Fruit fly (Drosophila melanogaster) whole organism, embryonic: Measurements from ENCODE around the gene ppk11.

Source experiments
- CG10321 ChIP-seq: fragments of 200-800 bp; sonication (Bioruptor generic); IDR thresholded peaks from 2 replicates; pipeline ENCODE4 v1.3.6; 2022; ENCODE audit warnings: missing biosample characterization, missing genetic modification characterization
- CG10431 ChIP-seq: fragments of 200-800 bp; sonication (Bioruptor generic); optimal IDR thresholded peaks from 3 replicates; lab custom pipeline; 2018; ENCODE audit warnings: missing biosample characterization, mild to moderate bottlenecking, missing genetic modification characterization
- CG11695 ChIP-seq: fragments of 200-800 bp; sonication (Bioruptor generic); IDR thresholded peaks from 3 replicates; pipeline ENCODE4 v1.3.6; 2022; ENCODE audit warnings: missing biosample characterization, missing genetic modification characterization
- CG12219 ChIP-seq: fragments of 200-800 bp; sonication (Bioruptor generic); optimal IDR thresholded peaks from 3 replicates; lab custom pipeline; 2018; ENCODE audit warnings: missing biosample characterization, mild to moderate bottlenecking, missing genetic modification characterization
- CG15269 ChIP-seq: fragments of 200-800 bp; sonication (Bioruptor generic); optimal IDR thresholded peaks from 2 replicates; lab custom pipeline; 2018; ENCODE audit warnings: missing biosample characterization, mild to moderate bottlenecking, missing genetic modification characterization, moderate library complexity
- CG16779 ChIP-seq: fragments of 200-800 bp; sonication (Bioruptor generic); IDR thresholded peaks from 2 replicates; pipeline ENCODE4 v1.3.6; 2022; ENCODE audit warnings: missing biosample characterization, missing genetic modification characterization
- CG18764 ChIP-seq: fragments of 200-800 bp; sonication (Bioruptor generic); optimal IDR thresholded peaks from 3 replicates; lab custom pipeline; 2016; ENCODE audit warnings: missing biosample characterization, missing genetic modification characterization
- CG2120 ChIP-seq: fragments of 200-800 bp; sonication (Bioruptor generic); optimal IDR thresholded peaks from 3 replicates; lab custom pipeline; 2016; ENCODE audit warnings: missing biosample characterization, missing genetic modification characterization
- CG2889 ChIP-seq: fragments of 200-800 bp; sonication (Bioruptor generic); IDR thresholded peaks from 3 replicates; pipeline ENCODE4 v1.3.6; 2022; ENCODE audit warnings: missing biosample characterization, missing genetic modification characterization
- CG3163 ChIP-seq: fragments of 200-800 bp; sonication (Bioruptor generic); optimal IDR thresholded peaks from 3 replicates; lab custom pipeline; 2016; ENCODE audit warnings: missing biosample characterization, missing genetic modification characterization
- CG32532 ChIP-seq: fragments of 200-800 bp; sonication (Bioruptor generic); IDR thresholded peaks from 2 replicates; pipeline ENCODE4 v1.3.6; 2022; ENCODE audit warnings: missing biosample characterization, missing genetic modification characterization
- CG3407 ChIP-seq: fragments of 200-800 bp; sonication (Bioruptor generic); optimal IDR thresholded peaks from 2 replicates; lab custom pipeline; 2018; ENCODE audit warnings: missing biosample characterization, mild to moderate bottlenecking, missing genetic modification characterization
- CG3995 ChIP-seq: fragments of 200-800 bp; sonication (Bioruptor generic); optimal IDR thresholded peaks from 3 replicates; lab custom pipeline; 2016; ENCODE audit warnings: missing biosample characterization, missing genetic modification characterization
- CG4424 ChIP-seq: fragments of 200-800 bp; sonication (Bioruptor generic); optimal IDR thresholded peaks from 3 replicates; lab custom pipeline; 2016; ENCODE audit warnings: missing biosample characterization, missing genetic modification characterization
- CG6765 ChIP-seq: fragments of 200-800 bp; sonication (Bioruptor generic); optimal IDR thresholded peaks from 3 replicates; lab custom pipeline; 2017; ENCODE audit warnings: missing biosample characterization, mild to moderate bottlenecking, missing genetic modification characterization
- CG6791 ChIP-seq: fragments of 200-800 bp; sonication (Bioruptor generic); IDR thresholded peaks from 3 replicates; pipeline ENCODE4 v1.3.6; 2022; ENCODE audit warnings: missing biosample characterization, missing genetic modification characterization; ENCODE audit not compliant: partially characterized antibody
- CG6813 ChIP-seq: fragments of 200-800 bp; sonication (Bioruptor generic); optimal IDR thresholded peaks from 2 replicates; lab custom pipeline; 2017; ENCODE audit warnings: missing biosample characterization, missing genetic modification characterization, mild to moderate bottlenecking, moderate library complexity, missing genetic modification reagents
- CG6854 ChIP-seq: fragments of 200-800 bp; sonication (Bioruptor generic); optimal IDR thresholded peaks from 3 replicates; lab custom pipeline; 2017; ENCODE audit warnings: missing biosample characterization, mild to moderate bottlenecking, missing genetic modification characterization
- Dfd ChIP-seq, 2 experiments: fragments of >200 bp; optimal IDR thresholded peaks; 2 replicates each; lab custom pipeline; 2017; ENCODE audit warnings: missing biosample characterization in 2 of 2, missing genetic modification characterization in 2 of 2
- Doc2 ChIP-seq: fragments of 200-800 bp; sonication (Bioruptor generic); IDR thresholded peaks from 2 replicates; pipeline ENCODE4 v1.3.6; 2022; ENCODE audit warnings: missing biosample characterization, missing genetic modification characterization
- Dref ChIP-seq: fragments of 200-800 bp; sonication (Bioruptor generic); IDR thresholded peaks from 2 replicates; pipeline ENCODE4 v1.3.6; 2022; ENCODE audit warnings: missing biosample characterization, missing genetic modification characterization
- Fer1 ChIP-seq: fragments of 200-800 bp; sonication (Bioruptor generic); optimal IDR thresholded peaks from 2 replicates; lab custom pipeline; 2017; ENCODE audit warnings: missing biosample characterization, mild to moderate bottlenecking, missing genetic modification characterization
- HHEX ChIP-seq: fragments of 200-800 bp; sonication (Bioruptor generic); optimal IDR thresholded peaks from 3 replicates; lab custom pipeline; 2017; ENCODE audit warnings: missing biosample characterization, mild to moderate bottlenecking, missing genetic modification characterization, missing genetic modification reagents
- Lhr ChIP-seq: fragments of 200-800 bp; sonication (Bioruptor generic); optimal IDR thresholded peaks from 3 replicates; lab custom pipeline; 2017; ENCODE audit warnings: mild to moderate bottlenecking, missing biosample characterization, missing genetic modification reagents, missing genetic modification characterization
- Oaz ChIP-seq: fragments of 200-800 bp; sonication (Bioruptor generic); IDR thresholded peaks from 2 replicates; pipeline ENCODE4 v1.3.6; 2022; ENCODE audit warnings: missing biosample characterization, missing genetic modification characterization
- Pdp1 ChIP-seq, 2 experiments: fragments of 200-800 bp; sonication (Bioruptor generic); optimal IDR thresholded peaks; 3 replicates each; lab custom pipeline; 2016; ENCODE audit warnings: missing biosample characterization in 2 of 2, missing genetic modification characterization in 2 of 2, mild to moderate bottlenecking in 1 of 2, moderate library complexity in 1 of 2
- Sin3A ChIP-seq: fragments of >200 bp; optimal IDR thresholded peaks from 2 replicates; lab custom pipeline; 2018
- Trl ChIP-seq, 3 experiments: fragments of >200 bp in 2 of 3; fragments of 200-800 bp in 1 of 3; sonication (Bioruptor generic) in 1 of 3; optimal IDR thresholded peaks; 2 replicates in 1 of 3; 3 replicates in 2 of 3; lab custom pipeline; 2016 to 2017; ENCODE audit warnings: missing biosample characterization in 1 of 3, missing genetic modification characterization in 1 of 3
- ac ChIP-seq: fragments of 200-800 bp; sonication (Bioruptor generic); optimal IDR thresholded peaks from 3 replicates; lab custom pipeline; 2017; ENCODE audit warnings: missing biosample characterization, mild to moderate bottlenecking, missing genetic modification characterization
- ase ChIP-seq: fragments of 200-800 bp; sonication (Bioruptor generic); IDR thresholded peaks from 3 replicates; pipeline ENCODE4 v1.3.6; 2022; ENCODE audit warnings: missing biosample characterization, missing genetic modification characterization
- az2 ChIP-seq: fragments of 200-800 bp; sonication (Bioruptor generic); optimal IDR thresholded peaks from 3 replicates; lab custom pipeline; 2016; ENCODE audit warnings: missing biosample characterization, missing genetic modification characterization
- bigmax ChIP-seq: fragments of 200-800 bp; sonication (Bioruptor generic); optimal IDR thresholded peaks from 2 replicates; lab custom pipeline; 2018; ENCODE audit warnings: missing biosample characterization, mild to moderate bottlenecking, missing genetic modification characterization
- cas ChIP-seq: fragments of 200-800 bp; sonication (Bioruptor generic); IDR thresholded peaks from 2 replicates; pipeline ENCODE4 v1.3.6; 2022; ENCODE audit warnings: missing biosample characterization, missing genetic modification characterization
- cg ChIP-seq: fragments of 200-800 bp; sonication (Bioruptor generic); optimal IDR thresholded peaks from 3 replicates; lab custom pipeline; 2019; ENCODE audit warnings: missing biosample characterization, mild to moderate bottlenecking, missing genetic modification characterization, moderate library complexity
- ems ChIP-seq: fragments of 200-800 bp; sonication (Bioruptor generic); optimal IDR thresholded peaks from 3 replicates; lab custom pipeline; 2016; ENCODE audit warnings: missing biosample characterization, missing genetic modification characterization
- hbn ChIP-seq: fragments of 200-800 bp; sonication (Bioruptor generic); IDR thresholded peaks from 2 replicates; pipeline ENCODE4 v1.3.6; 2022; ENCODE audit warnings: missing biosample characterization, missing genetic modification characterization; ENCODE audit not compliant: partially characterized antibody
- her ChIP-seq: fragments of 200-800 bp; sonication (Bioruptor generic); optimal IDR thresholded peaks from 2 replicates; lab custom pipeline; 2016; ENCODE audit warnings: missing biosample characterization, missing genetic modification characterization
- jigr1 ChIP-seq: fragments of 200-800 bp; sonication (Bioruptor generic); IDR thresholded peaks from 3 replicates; pipeline ENCODE4 v1.3.6; 2022; ENCODE audit warnings: missing biosample characterization, missing genetic modification characterization
- lbe ChIP-seq: fragments of 200-800 bp; sonication (Bioruptor generic); optimal IDR thresholded peaks from 2 replicates; lab custom pipeline; 2016; ENCODE audit warnings: missing biosample characterization, mild to moderate bottlenecking, missing genetic modification characterization
- odd ChIP-seq: fragments of 200-800 bp; sonication (Bioruptor generic); optimal IDR thresholded peaks from 2 replicates; lab custom pipeline; 2017; ENCODE audit warnings: missing biosample characterization, mild to moderate bottlenecking, missing genetic modification characterization
- otp ChIP-seq: fragments of 200-800 bp; sonication (Bioruptor generic); IDR thresholded peaks from 3 replicates; pipeline ENCODE4, ENCODE4 v1.3.6; 2022; ENCODE audit warnings: missing biosample characterization, missing genetic modification characterization
- pho ChIP-seq: fragments of 200-800 bp; sonication (Bioruptor generic); optimal IDR thresholded peaks from 2 replicates; lab custom pipeline; 2016; ENCODE audit warnings: missing biosample characterization, missing genetic modification characterization
- pnt ChIP-seq: fragments of 200-800 bp; sonication (Bioruptor generic); optimal IDR thresholded peaks from 3 replicates; lab custom pipeline; 2016; ENCODE audit warnings: missing biosample characterization, missing genetic modification characterization
- pros ChIP-seq: fragments of 200-800 bp; sonication (Bioruptor generic); optimal IDR thresholded peaks from 3 replicates; lab custom pipeline; 2019; ENCODE audit warnings: missing biosample characterization, mild to moderate bottlenecking, missing genetic modification characterization, moderate library complexity
- psq ChIP-seq: fragments of 200-800 bp; sonication (Bioruptor generic); optimal IDR thresholded peaks from 2 replicates; lab custom pipeline; 2017; ENCODE audit warnings: missing biosample characterization, missing genetic modification characterization
- pum ChIP-seq: fragments of 200-800 bp; sonication (Bioruptor generic); optimal IDR thresholded peaks from 2 replicates; lab custom pipeline; 2016; ENCODE audit warnings: missing biosample characterization, missing genetic modification characterization
- scrt ChIP-seq: fragments of 200-800 bp; sonication (Bioruptor generic); optimal IDR thresholded peaks from 2 replicates; lab custom pipeline; 2018; ENCODE audit warnings: missing biosample characterization, mild to moderate bottlenecking, missing genetic modification characterization, moderate library complexity
- sim ChIP-seq: fragments of 200-800 bp; sonication (Bioruptor generic); IDR thresholded peaks from 2 replicates; pipeline ENCODE4 v1.3.6; 2022; ENCODE audit warnings: missing biosample characterization, missing genetic modification characterization
- sna ChIP-seq: fragments of 200-800 bp; sonication (Bioruptor generic); IDR thresholded peaks from 2 replicates; pipeline ENCODE4 v1.3.6; 2022; ENCODE audit warnings: missing biosample characterization, missing genetic modification characterization; ENCODE audit not compliant: partially characterized antibody
- stc ChIP-seq: fragments of 200-800 bp; sonication (Bioruptor generic); IDR thresholded peaks from 2 replicates; pipeline ENCODE4 v1.3.6; 2022; ENCODE audit warnings: missing biosample characterization, missing genetic modification characterization
- twi ChIP-seq: fragments of 200-800 bp; optimal IDR thresholded peaks from 2 replicates; lab custom pipeline; 2019; ENCODE audit warnings: missing biosample characterization, mild to moderate bottlenecking, missing genetic modification characterization, moderate library complexity
- wdn ChIP-seq: fragments of 200-800 bp; sonication (Bioruptor generic); IDR thresholded peaks from 2 replicates; pipeline ENCODE4 v1.3.6; 2022; ENCODE audit warnings: missing biosample characterization, missing genetic modification characterization
- yki ChIP-seq: fragments of >200 bp; optimal IDR thresholded peaks from 3 replicates; lab custom pipeline; 2018

ppk11 gene

DNA sequence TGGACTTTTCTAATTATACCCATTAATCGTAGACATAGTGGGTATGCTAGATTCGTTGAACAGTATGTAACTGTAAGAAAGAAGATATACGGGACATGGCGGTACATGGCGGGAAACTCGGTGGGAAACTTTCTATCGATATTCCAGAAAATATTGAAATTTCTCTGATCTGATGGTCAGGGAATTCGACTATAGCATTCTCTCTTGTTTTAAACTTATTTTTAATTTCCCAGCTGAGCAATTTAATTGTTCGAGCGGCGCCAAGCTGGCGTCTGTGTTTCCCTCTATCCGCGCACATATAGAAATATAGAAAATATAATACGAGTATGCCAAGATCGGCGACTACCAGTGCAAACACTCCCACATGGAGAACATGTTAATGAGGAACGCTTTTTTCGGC lies 4.3 kb upstream of the ppk11 start (continued):
- no peak for TF ChIP-seq sim
- no peak for TF ChIP-seq bigmax
- no peak for TF ChIP-seq CG3995 (GFP tag; lab: Kevin White, UChicago)
- TF ChIP-seq Dfd (GFP tag; optimal IDR thresholded peaks at IDR 0.05; lab: Kevin White, UChicago) = no peak
- TF ChIP-seq scrt = no peak
- no peak for TF ChIP-seq Pdp1 (GFP tag; optimal IDR thresholded peaks at IDR 0.05; lab: Kevin White, UChicago)
- no peak for TF ChIP-seq CG11695 (GFP tag; lab: Robert Waterston, UW)
- no peak for TF ChIP-seq otp (GFP tag; lab: Robert Waterston, UW)
- no peak for TF ChIP-seq CG18764
- TF ChIP-seq hbn (GFP tag; lab: Robert Waterston, UW) = no peak
- peak; percentile 38; the same call in 1 of the 2 replicates for TF ChIP-seq CG32532 (GFP tag; lab: Robert Waterston, UW)
- TF ChIP-seq Dref (GFP tag; lab: Robert Waterston, UW) = no peak
- no peak for TF ChIP-seq CG3163
- TF ChIP-seq Fer1 = peak; percentile 26
- TF ChIP-seq odd (GFP tag; lab: Kevin White, UChicago) = no peak
- TF ChIP-seq CG16779 (GFP tag; lab: Robert Waterston, UW) = no peak
- TF ChIP-seq CG2889 (GFP tag; lab: Robert Waterston, UW) = no peak
- TF ChIP-seq CG6854 = no peak
- TF ChIP-seq ac = no peak
- TF ChIP-seq CG15269 (tag; lab: Kevin White, UChicago) = peak; percentile 66
- no peak for TF ChIP-seq ase (GFP tag; lab: Robert Waterston, UW)
- no peak for TF ChIP-seq lbe (GFP tag; lab: Kevin White, UChicago)
- TF ChIP-seq cas (GFP tag; lab: Robert Waterston, UW) = no peak
- no peak for TF ChIP-seq pnt (GFP tag; lab: Kevin White, UChicago)
- no peak for TF ChIP-seq CG10321 (GFP tag; lab: Robert Waterston, UW)
- no peak for TF ChIP-seq Lhr (GFP tag; lab: Kevin White, UChicago)
- TF ChIP-seq pho (GFP tag; lab: Kevin White, UChicago) = no peak
- no peak for TF ChIP-seq stc (GFP tag; lab: Robert Waterston, UW)
- TF ChIP-seq twi (tag; lab: Kevin White, UChicago) = no peak
- TF ChIP-seq CG2120 = peak; percentile 73
- TF ChIP-seq CG10431 (GFP tag; lab: Kevin White, UChicago) = no peak
- no peak for TF ChIP-seq CG12219
- TF ChIP-seq CG6791 (GFP tag; lab: Robert Waterston, UW) = no peak
- no peak for TF ChIP-seq Sin3A (lab: Kevin White, UChicago)
- no peak for TF ChIP-seq CG3407 (GFP tag; lab: Kevin White, UChicago)
- TF ChIP-seq Oaz (GFP tag; lab: Robert Waterston, UW) = no peak
- peak; percentile 24 for TF ChIP-seq HHEX (GFP tag; lab: Kevin White, UChicago)
- TF ChIP-seq pros = no peak
- TF ChIP-seq sna (GFP tag; lab: Robert Waterston, UW) = no peak
- TF ChIP-seq jigr1 (GFP tag; lab: Robert Waterston, UW) = no peak
- TF ChIP-seq yki = no peak
- TF ChIP-seq ems (GFP tag; lab: Kevin White, UChicago) = no peak
- TF ChIP-seq cg (GFP tag; lab: Kevin White, UChicago) = no peak
- TF ChIP-seq wdn (GFP tag; lab: Robert Waterston, UW) = no peak
- no peak for TF ChIP-seq Doc2
- no peak for TF ChIP-seq CG4424
- no peak for TF ChIP-seq psq (GFP tag; lab: Kevin White, UChicago)
- TF ChIP-seq az2 (GFP tag; lab: Kevin White, UChicago) = peak; percentile 5
- TF ChIP-seq CG6765 (GFP tag; lab: Kevin White, UChicago) = no peak
- TF ChIP-seq her (GFP tag; lab: Kevin White, UChicago) = no peak
- peak; percentile 6 for TF ChIP-seq pum (GFP tag; lab: Kevin White, UChicago)
- no peak for TF ChIP-seq Trl (optimal IDR thresholded peaks at IDR 0.05; lab: Kevin White, UChicago)
- no peak for TF ChIP-seq Trl (GFP tag; optimal IDR thresholded peaks at IDR 0.05; lab: Kevin White, UChicago)
- no peak for TF ChIP-seq CG6813 (GFP tag; lab: Kevin White, UChicago)
